Worm (Caenorhabditis elegans) whole organism, L2 larva: Measurements from ENCODE around the gene btf-1.

Source experiments
- alr-1 ChIP-seq: fragments of 150-350 bp; optimal IDR thresholded peaks from 2 replicates; lab custom pipeline; 2014; ENCODE audit warnings: missing biosample characterization, missing genetic modification characterization
- aly-2 ChIP-seq: fragments of 150-350 bp; optimal IDR thresholded peaks from 2 replicates; lab custom pipeline; 2014; ENCODE audit warnings: missing biosample characterization, missing genetic modification characterization
- dmd-4 ChIP-seq: sonication (generic microtip); optimal IDR thresholded peaks from 2 replicates; lab custom pipeline; 2017; ENCODE audit warnings: missing biosample characterization, missing genetic modification characterization
- elt-3 ChIP-seq: sonication (generic microtip); optimal IDR thresholded peaks from 2 replicates; lab custom pipeline; 2017; ENCODE audit warnings: missing biosample characterization, missing genetic modification characterization
- lin-13 ChIP-seq: fragments of 150-350 bp; optimal IDR thresholded peaks from 2 replicates; lab custom pipeline; 2014; ENCODE audit warnings: missing biosample characterization, missing genetic modification reagents, missing genetic modification characterization
- lin-39 ChIP-seq: fragments of 150-350 bp; optimal IDR thresholded peaks from 2 replicates; lab custom pipeline; 2014; ENCODE audit warnings: missing biosample characterization, missing genetic modification reagents, missing genetic modification characterization
- lsy-2 ChIP-seq, 2 experiments: fragments of 150-350 bp in 1 of 2; sonication (generic microtip) in 1 of 2; optimal IDR thresholded peaks; 2 replicates each; lab custom pipeline; 2014 to 2017; ENCODE audit warnings: missing biosample characterization in 2 of 2, missing genetic modification characterization in 2 of 2
- mdl-1 ChIP-seq, 2 experiments: fragments of 150-350 bp in 1 of 2; sonication (generic microtip) in 1 of 2; optimal IDR thresholded peaks; 2 replicates each; lab custom pipeline; 2017; ENCODE audit warnings: missing biosample characterization in 2 of 2, missing genetic modification characterization in 2 of 2
- nhr-12 ChIP-seq: fragments of 150-350 bp; optimal IDR thresholded peaks from 2 replicates; lab custom pipeline; 2014; ENCODE audit warnings: missing biosample characterization, missing genetic modification characterization
- nhr-129 ChIP-seq: fragments of 150-350 bp; optimal IDR thresholded peaks from 2 replicates; lab custom pipeline; 2014; ENCODE audit warnings: missing biosample characterization, missing genetic modification characterization
- nhr-6 ChIP-seq: fragments of 150-350 bp; optimal IDR thresholded peaks from 2 replicates; lab custom pipeline; 2014; ENCODE audit warnings: missing biosample characterization, missing genetic modification characterization
- nhr-77 ChIP-seq: fragments of 150-350 bp; optimal IDR thresholded peaks from 2 replicates; lab custom pipeline; 2014; ENCODE audit warnings: missing biosample characterization, missing genetic modification characterization
- skn-1 ChIP-seq: sonication (generic microtip); optimal IDR thresholded peaks from 2 replicates; lab custom pipeline; 2017; ENCODE audit warnings: missing biosample characterization, missing genetic modification characterization
- zag-1 ChIP-seq: fragments of 150-350 bp; optimal IDR thresholded peaks from 2 replicates; lab custom pipeline; 2014; ENCODE audit warnings: missing biosample characterization, missing genetic modification characterization

- TF ChIP-seq lin-39 (tag; lab: Kevin White, UChicago): no peak
- no peak for TF ChIP-seq nhr-77 (tag; lab: Kevin White, UChicago)
- TF ChIP-seq lsy-2 (tag; optimal IDR thresholded peaks at IDR 0.05; lab: Kevin White, UChicago): no peak
- TF ChIP-seq dmd-4 (tag; lab: Kevin White, UChicago): no peak
- no peak for TF ChIP-seq mdl-1 (tag; optimal IDR thresholded peaks at IDR 0.05; lab: Kevin White, UChicago)
- no peak for TF ChIP-seq nhr-12 (tag; lab: Kevin White, UChicago)
- no peak for TF ChIP-seq zag-1 (tag; lab: Kevin White, UChicago)
- TF ChIP-seq skn-1 (tag; lab: Kevin White, UChicago): no peak
- no peak for TF ChIP-seq alr-1 (tag; lab: Kevin White, UChicago)
- TF ChIP-seq aly-2: no peak
- TF ChIP-seq nhr-6 (tag; lab: Kevin White, UChicago): no peak
- no peak for TF ChIP-seq lin-13 (GFP tag; lab: Kevin White, UChicago)
- TF ChIP-seq elt-3 (tag; lab: Kevin White, UChicago): no peak
- TF ChIP-seq nhr-129: no peak
These were observed 19.4 kb downstream of the btf-1 start for ce11 chrII:13219373-13219772.
